Fruit fly (Drosophila melanogaster) whole organism, embryonic: Measurements from ENCODE around the gene Tim17a2.

Experiments used
- Atf-2 ChIP-seq: fragments of 200-800 bp; sonication (Bioruptor generic); optimal IDR thresholded peaks from 2 replicates; lab custom pipeline; 2016; ENCODE audit warnings: missing biosample characterization, missing genetic modification characterization
- C15 ChIP-seq: fragments of 200-800 bp; sonication (Bioruptor generic); IDR thresholded peaks from 3 replicates; pipeline ENCODE4 v1.3.6; 2022; ENCODE audit warnings: missing biosample characterization, missing genetic modification characterization
- CG14667 ChIP-seq: fragments of 200-800 bp; sonication (Bioruptor generic); IDR thresholded peaks from 2 replicates; pipeline ENCODE4 v1.3.6; 2022; ENCODE audit warnings: missing biosample characterization, missing genetic modification characterization
- CG1529 ChIP-seq: fragments of 200-800 bp; sonication (Bioruptor generic); optimal IDR thresholded peaks from 3 replicates; lab custom pipeline; 2018; ENCODE audit warnings: missing biosample characterization, missing genetic modification characterization
- CG1603 ChIP-seq: fragments of 200-800 bp; sonication (Bioruptor generic); optimal IDR thresholded peaks from 2 replicates; lab custom pipeline; 2019; ENCODE audit warnings: missing biosample characterization, mild to moderate bottlenecking, missing genetic modification characterization, moderate library complexity
- CG17328 ChIP-seq: fragments of 200-800 bp; sonication (Bioruptor generic); IDR thresholded peaks from 2 replicates; pipeline ENCODE4 v1.3.6; 2022; ENCODE audit warnings: missing biosample characterization, missing genetic modification characterization
- CG17361 ChIP-seq: fragments of 200-800 bp; sonication (Bioruptor generic); IDR thresholded peaks from 3 replicates; pipeline ENCODE4 v1.3.6; 2022; ENCODE audit warnings: missing biosample characterization, missing genetic modification characterization
- CG17829 ChIP-seq: fragments of 200-800 bp; optimal IDR thresholded peaks from 2 replicates; lab custom pipeline; 2019; ENCODE audit warnings: missing biosample characterization, mild to moderate bottlenecking, missing genetic modification characterization, moderate library complexity
- CG18262 ChIP-seq: fragments of 200-800 bp; optimal IDR thresholded peaks from 3 replicates; lab custom pipeline; 2019; ENCODE audit warnings: missing biosample characterization, mild to moderate bottlenecking, missing genetic modification characterization, moderate library complexity
- CG31441 ChIP-seq: fragments of 200-800 bp; sonication (Bioruptor generic); IDR thresholded peaks from 2 replicates; pipeline ENCODE4 v1.3.6; 2022; ENCODE audit warnings: missing biosample characterization, missing genetic modification characterization
- CG32767 ChIP-seq: fragments of 200-800 bp; sonication (Bioruptor generic); IDR thresholded peaks from 2 replicates; pipeline ENCODE4 v1.3.6; 2022; ENCODE audit warnings: missing biosample characterization, missing genetic modification characterization
- CG33557 ChIP-seq: fragments of 200-800 bp; sonication (Bioruptor generic); optimal IDR thresholded peaks from 2 replicates; lab custom pipeline; 2019; ENCODE audit warnings: missing biosample characterization, mild to moderate bottlenecking, missing genetic modification characterization, moderate library complexity
- CG34224 ChIP-seq: fragments of 200-800 bp; sonication (Bioruptor generic); IDR thresholded peaks from 3 replicates; pipeline ENCODE4 v1.3.6; 2022; ENCODE audit warnings: missing biosample characterization, missing genetic modification characterization; ENCODE audit not compliant: partially characterized antibody
- CG42726 ChIP-seq: fragments of 200-800 bp; sonication (Bioruptor generic); IDR thresholded peaks from 2 replicates; pipeline ENCODE4 v1.3.6; 2022; ENCODE audit warnings: missing biosample characterization, missing genetic modification characterization; ENCODE audit not compliant: partially characterized antibody
- CG4360 ChIP-seq: fragments of 200-800 bp; sonication (Bioruptor generic); IDR thresholded peaks from 2 replicates; pipeline ENCODE4 v1.3.6; 2022; ENCODE audit warnings: missing biosample characterization, missing genetic modification characterization
- CG4820 ChIP-seq: fragments of 200-800 bp; sonication (Bioruptor generic); optimal IDR thresholded peaks from 3 replicates; lab custom pipeline; 2016; ENCODE audit warnings: missing biosample characterization, missing genetic modification characterization
- CG4854 ChIP-seq: fragments of 200-800 bp; sonication (Bioruptor generic); optimal IDR thresholded peaks from 2 replicates; lab custom pipeline; 2016; ENCODE audit warnings: missing biosample characterization, missing genetic modification characterization, inconsistent platforms
- CG5245 ChIP-seq: fragments of 200-800 bp; sonication (Bioruptor generic); optimal IDR thresholded peaks from 3 replicates; lab custom pipeline; 2016; ENCODE audit warnings: missing biosample characterization, missing genetic modification characterization
- CG7963 ChIP-seq: fragments of 200-800 bp; sonication (Bioruptor generic); IDR thresholded peaks from 3 replicates; pipeline ENCODE4 v1.3.6; 2022; ENCODE audit warnings: missing biosample characterization, missing genetic modification characterization; ENCODE audit not compliant: partially characterized antibody
- CG8924 ChIP-seq: fragments of 200-800 bp; optimal IDR thresholded peaks from 3 replicates; lab custom pipeline; 2019; ENCODE audit warnings: missing biosample characterization, mild to moderate bottlenecking, missing genetic modification characterization, moderate library complexity
- CG9797 ChIP-seq: fragments of 200-800 bp; sonication (Bioruptor generic); optimal IDR thresholded peaks from 3 replicates; lab custom pipeline; 2018; ENCODE audit warnings: missing biosample characterization, mild to moderate bottlenecking, missing genetic modification characterization
- Dll ChIP-seq: fragments of 200-800 bp; sonication (Bioruptor generic); IDR thresholded peaks from 4 replicates; pipeline ENCODE4 v1.3.6; 2022; ENCODE audit warnings: missing biosample characterization, missing genetic modification characterization; ENCODE audit not compliant: partially characterized antibody
- E2f1 ChIP-seq: fragments of 200-800 bp; sonication (Bioruptor generic); IDR thresholded peaks from 2 replicates; pipeline ENCODE4 v1.3.6; 2022; ENCODE audit warnings: missing biosample characterization, missing genetic modification characterization
- ERR ChIP-seq: fragments of 200-800 bp; sonication (Bioruptor generic); optimal IDR thresholded peaks from 2 replicates; lab custom pipeline; 2016; ENCODE audit warnings: missing biosample characterization, missing genetic modification characterization
- Ets97D ChIP-seq: fragments of 200-800 bp; sonication (Bioruptor generic); optimal IDR thresholded peaks from 3 replicates; lab custom pipeline; 2016; ENCODE audit warnings: missing biosample characterization, missing genetic modification characterization
- Fer3 ChIP-seq: fragments of 200-800 bp; sonication (Bioruptor generic); optimal IDR thresholded peaks from 2 replicates; lab custom pipeline; 2018; ENCODE audit warnings: missing biosample characterization, mild to moderate bottlenecking, missing genetic modification characterization, moderate library complexity
- Gug ChIP-seq: fragments of 200-800 bp; sonication (Bioruptor generic); IDR thresholded peaks from 4 replicates; pipeline ENCODE4 v1.3.6; 2022; ENCODE audit warnings: missing biosample characterization, missing genetic modification characterization
- Jarid2 ChIP-seq: fragments of 200-800 bp; sonication (Bioruptor generic); optimal IDR thresholded peaks from 3 replicates; lab custom pipeline; 2017; ENCODE audit warnings: mild to moderate bottlenecking, missing biosample characterization, missing genetic modification reagents, missing genetic modification characterization
- Nf-YA ChIP-seq: fragments of 200-800 bp; sonication (Bioruptor generic); IDR thresholded peaks from 2 replicates; pipeline ENCODE4 v1.3.6; 2022; ENCODE audit warnings: missing biosample characterization, missing genetic modification characterization
- Oaz ChIP-seq: fragments of 200-800 bp; sonication (Bioruptor generic); IDR thresholded peaks from 2 replicates; pipeline ENCODE4 v1.3.6; 2022; ENCODE audit warnings: missing biosample characterization, missing genetic modification characterization
- Pdp1 ChIP-seq, 2 experiments: fragments of 200-800 bp; sonication (Bioruptor generic); optimal IDR thresholded peaks; 3 replicates each; lab custom pipeline; 2016; ENCODE audit warnings: missing biosample characterization in 2 of 2, missing genetic modification characterization in 2 of 2, mild to moderate bottlenecking in 1 of 2, moderate library complexity in 1 of 2
- Ptx1 ChIP-seq: fragments of 200-800 bp; sonication (Bioruptor generic); IDR thresholded peaks from 2 replicates; pipeline ENCODE4 v1.3.6; 2022; ENCODE audit warnings: missing biosample characterization, missing genetic modification characterization
- Rfx ChIP-seq: fragments of 200-800 bp; sonication (Bioruptor generic); IDR thresholded peaks from 2 replicates; pipeline ENCODE4 v1.3.6; 2022; ENCODE audit warnings: missing biosample characterization, missing genetic modification characterization
- Spps ChIP-seq: fragments of 200-800 bp; sonication (Bioruptor generic); optimal IDR thresholded peaks from 2 replicates; lab custom pipeline; 2018; ENCODE audit warnings: missing biosample characterization, mild to moderate bottlenecking, missing genetic modification characterization
- al ChIP-seq: fragments of 200-800 bp; sonication (Bioruptor generic); IDR thresholded peaks from 2 replicates; pipeline ENCODE4 v1.3.6; 2022; ENCODE audit warnings: missing biosample characterization, missing genetic modification characterization
- ara ChIP-seq: fragments of 200-800 bp; sonication (Bioruptor generic); IDR thresholded peaks from 2 replicates; pipeline ENCODE4 v1.3.6; 2022; ENCODE audit warnings: missing biosample characterization, missing genetic modification characterization
- cad ChIP-seq: fragments of >200 bp; optimal IDR thresholded peaks from 2 replicates; lab custom pipeline; 2017; ENCODE audit warnings: missing biosample characterization, missing genetic modification characterization
- cg ChIP-seq: fragments of 200-800 bp; sonication (Bioruptor generic); optimal IDR thresholded peaks from 3 replicates; lab custom pipeline; 2019; ENCODE audit warnings: missing biosample characterization, mild to moderate bottlenecking, missing genetic modification characterization, moderate library complexity
- crp ChIP-seq, 2 experiments: fragments of 200-800 bp; sonication (Bioruptor generic); optimal IDR thresholded peaks; 2 replicates in 1 of 2; 3 replicates in 1 of 2; lab custom pipeline; 2017; ENCODE audit warnings: missing biosample characterization in 2 of 2, missing genetic modification characterization in 2 of 2, mild to moderate bottlenecking in 1 of 2, moderate library complexity in 1 of 2
- dmrt11E ChIP-seq: fragments of 200-800 bp; sonication (Bioruptor generic); optimal IDR thresholded peaks from 3 replicates; lab custom pipeline; 2018; ENCODE audit warnings: missing biosample characterization, mild to moderate bottlenecking, missing genetic modification characterization, moderate library complexity
- fd96Cb ChIP-seq: fragments of 200-800 bp; sonication (Bioruptor generic); optimal IDR thresholded peaks from 2 replicates; lab custom pipeline; 2018; ENCODE audit warnings: missing biosample characterization, mild to moderate bottlenecking, missing genetic modification characterization, moderate library complexity
- ftz-f1 ChIP-seq: fragments of 200-800 bp; sonication (Bioruptor generic); optimal IDR thresholded peaks from 2 replicates; lab custom pipeline; 2016; ENCODE audit warnings: missing biosample characterization, missing genetic modification characterization
- fu2 ChIP-seq: fragments of 200-800 bp; sonication (Bioruptor generic); optimal IDR thresholded peaks from 2 replicates; lab custom pipeline; 2016; ENCODE audit warnings: missing biosample characterization, missing genetic modification characterization
- hth ChIP-seq: fragments of >200 bp; optimal IDR thresholded peaks from 2 replicates; lab custom pipeline; 2017; ENCODE audit warnings: inconsistent platforms
- sens-2 ChIP-seq: fragments of 200-800 bp; sonication (Bioruptor generic); IDR thresholded peaks from 2 replicates; pipeline ENCODE4 v1.3.6; 2022; ENCODE audit warnings: missing biosample characterization, missing genetic modification characterization
- sima ChIP-seq: fragments of 200-800 bp; sonication (Bioruptor generic); optimal IDR thresholded peaks from 2 replicates; lab custom pipeline; 2016; ENCODE audit warnings: missing biosample characterization, missing genetic modification characterization
- slou ChIP-seq: fragments of 200-800 bp; sonication (Bioruptor generic); optimal IDR thresholded peaks from 3 replicates; lab custom pipeline; 2016; ENCODE audit warnings: missing biosample characterization, missing genetic modification characterization
- sug ChIP-seq: fragments of 200-800 bp; optimal IDR thresholded peaks from 2 replicates; lab custom pipeline; 2019; ENCODE audit warnings: missing biosample characterization, mild to moderate bottlenecking, missing genetic modification characterization, moderate library complexity
- toy ChIP-seq: fragments of 200-800 bp; sonication (Bioruptor generic); IDR thresholded peaks from 2 replicates; pipeline ENCODE4 v1.3.6; 2022; ENCODE audit warnings: missing biosample characterization, missing genetic modification characterization
- vfl ChIP-seq: fragments of 200-800 bp; sonication (Bioruptor generic); optimal IDR thresholded peaks from 2 replicates; lab custom pipeline; 2016; ENCODE audit warnings: missing biosample characterization, missing genetic modification characterization

The Tim17a2 gene

DNA sequence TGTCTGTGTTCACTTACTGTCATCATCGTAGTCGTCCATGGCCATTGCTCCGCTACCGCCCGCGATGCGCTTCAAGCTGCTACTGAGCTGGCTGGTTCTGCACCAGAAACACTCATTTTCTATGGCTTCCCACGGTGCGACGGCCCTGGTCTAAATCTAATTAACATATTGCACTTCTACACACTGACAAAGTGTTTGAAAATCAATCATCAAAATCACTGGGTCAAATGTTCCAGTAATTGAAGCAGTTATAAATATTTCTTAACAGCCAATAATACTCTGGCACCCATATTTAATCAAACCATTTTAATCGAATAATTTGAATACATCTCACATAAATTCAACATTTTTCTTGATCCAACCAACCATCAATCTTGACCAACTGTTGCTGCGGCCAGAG, 25.3 kb downstream of the Tim17a2 start, which contains the start of gene rtp:
rtp (minus strand) TSS at position 101 of the 400 bp plus-strand sequence.
- TF ChIP-seq Dll, result no peak
- TF ChIP-seq Ets97D (GFP tag; lab: Kevin White, UChicago), result no peak
- no peak for TF ChIP-seq E2f1 (GFP tag; lab: Robert Waterston, UW)
- no peak for TF ChIP-seq CG18262 (tag; lab: Kevin White, UChicago)

DNA sequence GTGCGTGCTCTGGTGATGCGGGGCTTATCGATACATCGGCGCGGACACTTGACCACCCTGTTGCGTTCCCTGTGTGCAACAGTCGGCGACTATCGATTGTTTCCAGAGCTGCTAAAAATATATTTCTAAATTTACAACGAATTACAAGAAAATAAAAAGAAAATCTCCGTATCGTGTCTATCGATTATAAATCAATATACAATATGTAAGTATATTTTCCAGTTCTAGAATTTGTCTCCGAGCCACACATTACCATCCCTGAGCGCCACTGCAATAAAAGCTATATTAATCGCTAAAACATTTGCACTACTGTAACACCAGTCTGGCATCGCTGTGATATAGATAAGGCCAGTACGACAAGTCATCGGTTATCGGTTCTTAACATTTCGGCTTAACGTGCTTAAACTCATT, 30.3 kb downstream of the Tim17a2 start, which contains the start of the genes Kat60 and Mms19:
Kat60 (minus strand) TSS at position 13 of the 411 bp plus-strand sequence.
Mms19 (plus strand) TSS at position 347 of the 411 bp plus-strand sequence.
- TF ChIP-seq vfl (GFP tag; lab: Kevin White, UChicago), result peak; percentile 67
- TF ChIP-seq CG31441, result no peak
- peak; percentile 51 for TF ChIP-seq Atf-2 (GFP tag; lab: Kevin White, UChicago)
- peak; percentile 30 for TF ChIP-seq Jarid2 (GFP tag; lab: Kevin White, UChicago)
- TF ChIP-seq CG7963 (GFP tag; lab: Robert Waterston, UW), result peak; percentile 92
- no peak for TF ChIP-seq sug (tag; lab: Kevin White, UChicago)
- TF ChIP-seq fd96Cb (tag; lab: Kevin White, UChicago), result peak; percentile 12
- no peak for TF ChIP-seq Nf-YA (GFP tag; lab: Robert Waterston, UW)
- TF ChIP-seq crp (GFP tag; optimal IDR thresholded peaks at IDR 0.05; lab: Kevin White, UChicago), result peak in 1 of 2 experiments; percentile 50
- no peak for TF ChIP-seq cg (GFP tag; lab: Kevin White, UChicago)
- peak; percentile 46 for TF ChIP-seq Fer3 (tag; lab: Kevin White, UChicago)
- TF ChIP-seq Rfx (GFP tag; lab: Robert Waterston, UW), result peak; percentile 83
- TF ChIP-seq CG9797 (GFP tag; lab: Kevin White, UChicago), result peak; percentile 55
- peak; percentile 44 for TF ChIP-seq CG4820
- peak; percentile 97 for TF ChIP-seq CG42726 (GFP tag; lab: Robert Waterston, UW)
- peak; percentile 66 for TF ChIP-seq CG17829
- TF ChIP-seq sima (GFP tag; lab: Kevin White, UChicago), result no peak
- no peak for TF ChIP-seq CG33557 (GFP tag; lab: Kevin White, UChicago)
- no peak for TF ChIP-seq CG1529 (GFP tag; lab: Kevin White, UChicago)
- no peak for TF ChIP-seq CG4360
- peak; percentile 46 for TF ChIP-seq slou (GFP tag; lab: Kevin White, UChicago)
- TF ChIP-seq CG14667, result peak; percentile 66
- no peak for TF ChIP-seq toy
- TF ChIP-seq CG1603, result peak; percentile 25
- TF ChIP-seq Ptx1 (GFP tag; lab: Robert Waterston, UW), result peak; percentile 84
- peak; percentile 67 for TF ChIP-seq al (GFP tag; lab: Robert Waterston, UW)
- no peak for TF ChIP-seq ftz-f1 (GFP tag; lab: Kevin White, UChicago)
- TF ChIP-seq CG8924 (tag; lab: Kevin White, UChicago), result peak; percentile 66
- peak; percentile 72 for TF ChIP-seq ara (GFP tag; lab: Robert Waterston, UW)
- TF ChIP-seq CG34224 (GFP tag; lab: Robert Waterston, UW), result peak; percentile 88
- TF ChIP-seq Gug (GFP tag; lab: Robert Waterston, UW), result peak; percentile 84; the same call in 3 of the 4 replicates
- TF ChIP-seq hth (lab: Kevin White, UChicago), result no peak
- no peak for TF ChIP-seq sens-2 (GFP tag; lab: Robert Waterston, UW)
- peak; percentile 46; the same call in 1 of the 2 replicates for TF ChIP-seq CG32767 (GFP tag; lab: Robert Waterston, UW)
- peak; percentile 13 for TF ChIP-seq CG5245
- peak; percentile 55 for TF ChIP-seq CG4854 (GFP tag; lab: Kevin White, UChicago)
- TF ChIP-seq dmrt11E (tag; lab: Kevin White, UChicago), result peak; percentile 62
- no peak for TF ChIP-seq Oaz (GFP tag; lab: Robert Waterston, UW)
- no peak for TF ChIP-seq cad (GFP tag; lab: Kevin White, UChicago)
- TF ChIP-seq ERR (GFP tag; lab: Kevin White, UChicago), result peak; percentile 21
- no peak for TF ChIP-seq Spps (tag; lab: Kevin White, UChicago)
- peak; percentile 68 to 77 for TF ChIP-seq Pdp1 (GFP tag; optimal IDR thresholded peaks at IDR 0.05; lab: Kevin White, UChicago)
- TF ChIP-seq C15, result peak; percentile 31; the same call in 1 of the 3 replicates
- TF ChIP-seq CG17328 (GFP tag; lab: Robert Waterston, UW), result peak; percentile 32; the same call in 1 of the 2 replicates
- TF ChIP-seq fu2 (GFP tag; lab: Kevin White, UChicago), result peak; percentile 19
- TF ChIP-seq CG17361 (GFP tag; lab: Robert Waterston, UW), result no peak; the same call in 1 of the 3 replicates
